Worm (Caenorhabditis elegans) whole organism, L4/young adult: Measurements from ENCODE around the gene C03B1.17.

ENCODE experiments used
- dao-5 ChIP-seq: sonication (generic microtip); optimal IDR thresholded peaks from 2 replicates; lab custom pipeline; 2016; ENCODE audit warnings: missing genotype, missing genetic modification characterization, moderate library complexity, missing compliant biosample characterization
- him-1 ChIP-seq: sonication (generic microtip); optimal IDR thresholded peaks from 2 replicates; lab custom pipeline; 2016; ENCODE audit warnings: missing genotype, missing genetic modification reagents, missing genetic modification characterization, missing compliant biosample characterization

- TF ChIP-seq him-1 (tag; lab: Kevin White, UChicago) (no peak), dao-5 (no peak)
These were observed 18.0 kb downstream of the C03B1.17 start, which contains the start of gene igcm-2 for ce11 chrX:6391491-6391890.
